Worm (Caenorhabditis elegans): ENCODE measurements around the gene lys-10.
"Not testable (repeated sequence)": the region's sequence is repeated elsewhere in the genome, so short reads cannot be mapped to it uniquely, and the experiment has no call there.

lys-10 gene

ce11 chrIV:8352036-8352435 lies 19.4 kb downstream of the lys-10 start, which contains the start of gene F17E9.16:
TSS of gene F17E9.16 (plus strand) at chrIV:8352336.
- TF ChIP-seq lin-13 (GFP tag; optimal IDR thresholded peaks at IDR 0.05); nhr-21 (tag; optimal IDR thresholded peaks at IDR 0.05); fos-1 (tag; optimal IDR thresholded peaks at IDR 0.05): not testable (repeated sequence)

ce11 chrIV:8354572-8354971 lies 21.9 kb downstream of the lys-10 start, which contains the start of gene F17E9.3:
TSS of gene F17E9.3 (plus strand) at chrIV:8354872.
- TF ChIP-seq alr-1 (tag; optimal IDR thresholded peaks at IDR 0.05) (no peak), nhr-10 (tag; optimal IDR thresholded peaks at IDR 0.05) (no peak), lin-11 (tag; optimal IDR thresholded peaks at IDR 0.05) (no peak)

ce11 chrIV:8355592-8355991 lies 23.0 kb downstream of the lys-10 start, which contains the start of the genes F17E9.2 and col-116:
TSS of gene F17E9.2 (plus strand) at chrIV:8355892.
TSS of gene col-116 (plus strand) at chrIV:8355906.
- TF ChIP-seq dmd-4 (tag; optimal IDR thresholded peaks at IDR 0.05) (no peak), R02D3.7 (tag; optimal IDR thresholded peaks at IDR 0.05) (no peak), sma-9 (GFP tag; optimal IDR thresholded peaks at IDR 0.05) (no peak), sma-9 (tag; optimal IDR thresholded peaks at IDR 0.05) (no peak), nhr-77 (tag; optimal IDR thresholded peaks at IDR 0.05) (no peak), unc-62 (GFP tag; optimal IDR thresholded peaks at IDR 0.05) (no peak), ztf-4 (tag; optimal IDR thresholded peaks at IDR 0.05) (no peak), fos-1 (tag; optimal IDR thresholded peaks at IDR 0.05) (no peak)

ce11 chrIV:8357299-8357698 lies 24.7 kb downstream of the lys-10 start:
- TF ChIP-seq lin-39 (tag; optimal IDR thresholded peaks at IDR 0.05): no peak
- no peak for TF ChIP-seq zag-1 (tag; optimal IDR thresholded peaks at IDR 0.05)
- no peak for TF ChIP-seq aly-2 (tag; optimal IDR thresholded peaks at IDR 0.05)
- no peak for TF ChIP-seq alr-1 (tag; optimal IDR thresholded peaks at IDR 0.05)
- no peak for TF ChIP-seq nhr-10 (tag; optimal IDR thresholded peaks at IDR 0.05)
- TF ChIP-seq fos-1 (tag; optimal IDR thresholded peaks at IDR 0.05): no peak
- no peak for TF ChIP-seq nhr-6 (tag; optimal IDR thresholded peaks at IDR 0.05)
- TF ChIP-seq ztf-11 (tag; optimal IDR thresholded peaks at IDR 0.05): no peak
- no peak for TF ChIP-seq ama-1 (optimal IDR thresholded peaks at IDR 0.05)
- no peak for TF ChIP-seq nhr-237 (tag; optimal IDR thresholded peaks at IDR 0.05)
- no peak for TF ChIP-seq F13H6.1 (tag; optimal IDR thresholded peaks at IDR 0.05)
- no peak for TF ChIP-seq Y55F3AM.14 (GFP tag; optimal IDR thresholded peaks at IDR 0.05)
- TF ChIP-seq mdl-1 (tag; optimal IDR thresholded peaks at IDR 0.05): no peak
- no peak for TF ChIP-seq lsy-2 (tag; optimal IDR thresholded peaks at IDR 0.05)
- TF ChIP-seq unc-39 (tag; optimal IDR thresholded peaks at IDR 0.05): no peak
- TF ChIP-seq mab-5 (tag; optimal IDR thresholded peaks at IDR 0.05): no peak
- no peak for TF ChIP-seq ztf-1 (GFP tag; conservative IDR thresholded peaks at IDR 0.05)
- no peak for TF ChIP-seq elt-3 (tag; optimal IDR thresholded peaks at IDR 0.05)
- TF ChIP-seq sma-3 (GFP tag; optimal IDR thresholded peaks at IDR 0.05): no peak

ce11 chrIV:8358492-8358891 lies 25.9 kb downstream of the lys-10 start, which contains the start of gene D2096.13:
TSS of gene D2096.13 (minus strand) at chrIV:8358592.
- TF ChIP-seq gmeb-1 (tag; optimal IDR thresholded peaks at IDR 0.05): no peak
- no peak for TF ChIP-seq nhr-21 (tag; optimal IDR thresholded peaks at IDR 0.05)
- TF ChIP-seq sma-3 (GFP tag; optimal IDR thresholded peaks at IDR 0.05): no peak
- no peak for TF ChIP-seq sem-4 (tag; optimal IDR thresholded peaks at IDR 0.05)
- TF ChIP-seq aly-2 (tag; optimal IDR thresholded peaks at IDR 0.05): no peak

- TF ChIP-seq C34F6.9 (tag; optimal IDR thresholded peaks at IDR 0.05) (peak; percentile 63), nhr-237 (tag; optimal IDR thresholded peaks at IDR 0.05) (no peak), unc-55 (GFP tag; optimal IDR thresholded peaks at IDR 0.05) (peak; percentile 36)
Observed at ce11 chrIV:8359716-8360407, 27.2 kb downstream of the lys-10 start, which contains the start of gene D2096.5. TSS of gene D2096.5 (minus strand) at chrIV:8359766.

Measured in whole organism, L2 larva.